Worm (Caenorhabditis elegans): Measurements from ENCODE around the gene frpr-1.

Gene frpr-1

ce11 chrX:8129543-8129942, at the start of gene frpr-1:
TSS of gene frpr-1 (minus strand) at chrX:8129643.
- TF ChIP-seq unc-62 (GFP tag; optimal IDR thresholded peaks at IDR 0.05): no peak

DNA sequence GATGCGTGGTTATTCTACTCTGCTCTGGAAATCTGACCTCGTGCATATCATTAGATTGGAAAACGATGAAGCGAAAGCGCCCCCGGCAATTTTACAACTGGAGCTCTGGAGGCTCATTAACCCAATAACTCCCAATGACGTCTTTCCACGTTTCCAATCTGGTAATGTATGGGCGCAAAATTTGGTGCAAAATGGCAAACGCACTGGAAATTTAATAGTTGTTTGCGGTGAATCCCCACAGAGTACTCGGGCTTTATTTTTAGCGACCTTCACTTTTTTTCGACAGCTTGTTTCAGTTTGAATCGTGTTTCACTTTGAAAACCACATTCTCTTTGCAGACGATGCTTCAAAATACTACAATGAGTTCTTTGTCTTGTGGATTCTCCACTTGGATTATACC, 44.2 kb upstream of the frpr-1 start, which contains the start of gene C17H11.1:
Gene C17H11.1, plus strand, starts transcription at position 301 of the 400 bp plus-strand sequence.
- no peak for TF ChIP-seq unc-62 (GFP tag; optimal IDR thresholded peaks at IDR 0.05)

DNA sequence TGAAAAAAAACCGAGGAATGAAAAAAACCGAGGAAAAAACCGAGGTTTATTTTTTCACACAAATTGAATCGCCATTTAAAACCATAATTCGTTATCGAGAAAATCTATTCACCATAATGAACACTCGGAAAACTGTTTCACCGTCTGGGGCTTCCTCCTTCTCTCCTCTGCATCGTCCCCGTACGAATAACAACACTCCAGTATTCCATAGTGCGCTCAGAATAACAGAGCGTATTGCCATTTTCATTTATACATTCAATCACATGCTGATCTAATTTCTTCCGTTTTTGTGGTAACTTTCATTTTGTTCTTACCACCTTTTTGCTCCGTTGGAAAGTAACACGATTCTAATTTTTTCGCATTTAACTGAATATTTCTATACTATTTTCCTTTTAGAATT, 40.1 kb upstream of the frpr-1 start, which contains the start of gene C17H11.2:
Gene C17H11.2, plus strand, starts transcription at position 397 of the 400 bp plus-strand sequence.
- TF ChIP-seq unc-62 (GFP tag; optimal IDR thresholded peaks at IDR 0.05): no peak

DNA sequence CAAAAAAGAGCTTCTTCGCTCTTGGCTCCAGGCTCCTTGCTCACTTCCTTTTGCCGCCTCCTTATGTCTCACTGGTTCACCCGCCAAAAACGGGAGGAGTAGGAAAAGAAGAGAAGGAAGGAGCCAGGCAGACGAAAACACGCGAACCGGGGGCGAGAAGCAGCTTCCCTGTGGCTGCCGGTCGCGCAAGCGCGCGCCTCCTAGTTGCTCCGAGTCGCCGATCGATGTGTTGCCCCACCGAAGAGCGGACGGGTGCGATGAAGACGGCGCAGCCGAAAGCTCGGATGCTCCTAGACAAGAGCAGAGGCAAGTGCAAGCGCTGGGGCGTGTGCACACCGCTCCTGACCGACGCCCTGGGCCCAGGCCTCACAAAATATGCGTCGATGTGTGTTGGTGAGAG, 34.1 kb upstream of the frpr-1 start:
- no peak for TF ChIP-seq unc-62 (GFP tag; optimal IDR thresholded peaks at IDR 0.05)

DNA sequence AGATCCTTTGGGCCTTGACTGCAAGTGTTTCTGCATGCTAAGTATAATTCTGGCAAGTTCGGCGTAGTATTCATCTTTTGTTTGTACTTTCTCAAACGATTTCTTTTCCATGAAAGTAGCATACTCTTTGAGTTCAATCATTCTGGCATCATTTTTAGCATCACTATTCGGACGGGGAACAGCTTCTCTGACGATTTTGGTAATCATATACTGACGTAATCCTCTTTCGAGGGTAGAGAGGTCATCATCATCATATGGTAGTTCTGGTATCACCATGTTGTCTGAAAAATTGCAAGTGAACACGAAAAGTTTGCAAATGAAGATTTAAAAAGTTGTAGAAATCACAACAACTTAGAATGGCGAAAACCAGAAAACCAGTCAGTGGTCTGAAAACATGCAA, 33.4 kb upstream of the frpr-1 start, which contains the start of gene F22F1.3:
Gene F22F1.3, minus strand, starts transcription at position 281 of the 400 bp plus-strand sequence.
- TF ChIP-seq unc-62 (GFP tag; optimal IDR thresholded peaks at IDR 0.05): no peak

ce11 chrX:8160016-8160415, 30.6 kb upstream of the frpr-1 start:
- TF ChIP-seq unc-62 (GFP tag; optimal IDR thresholded peaks at IDR 0.05): no peak

DNA sequence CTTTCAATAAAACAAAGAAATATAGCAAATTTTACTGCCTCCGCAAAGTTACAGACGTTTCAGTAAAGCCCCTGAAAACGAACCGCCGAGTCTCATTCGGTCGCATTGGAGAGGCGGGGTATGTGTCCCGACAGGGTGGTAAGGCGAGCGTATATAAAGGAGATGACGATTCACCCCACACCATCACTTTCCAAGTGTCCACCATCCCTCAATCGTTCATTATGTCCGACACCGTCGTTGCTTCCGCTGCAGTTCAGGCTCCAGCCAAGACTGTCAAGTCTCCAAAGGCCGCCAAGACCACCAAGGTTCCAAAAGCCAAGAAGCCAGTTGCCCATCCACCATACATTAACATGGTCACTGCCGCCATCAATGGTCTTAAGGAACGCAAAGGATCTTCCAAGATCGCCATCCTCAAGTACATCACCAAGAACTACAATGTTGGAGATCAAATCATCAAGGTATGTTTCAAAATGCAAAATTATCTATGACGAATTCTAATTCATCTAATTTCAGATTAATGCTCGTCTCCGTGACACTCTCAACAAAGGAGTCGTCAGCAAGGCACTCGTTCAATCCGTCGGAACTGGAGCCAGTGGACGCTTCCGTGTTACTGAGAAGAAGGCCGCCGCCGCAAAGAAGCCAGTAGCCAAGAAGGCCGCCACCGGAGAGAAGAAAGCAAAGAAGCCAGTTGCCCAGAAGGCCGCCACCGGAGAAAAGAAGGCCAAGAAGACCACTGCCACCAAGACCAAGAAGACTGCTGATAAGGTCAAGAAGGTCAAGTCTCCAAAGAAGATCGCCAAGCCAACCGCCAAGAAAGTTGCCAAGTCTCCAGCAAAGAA, 29.8 kb upstream of the frpr-1 start, which contains the start of gene hil-3:
Gene hil-3, plus strand, starts transcription at position 195 of the 839 bp plus-strand sequence.
- no peak for TF ChIP-seq unc-62 (GFP tag; optimal IDR thresholded peaks at IDR 0.05)

DNA sequence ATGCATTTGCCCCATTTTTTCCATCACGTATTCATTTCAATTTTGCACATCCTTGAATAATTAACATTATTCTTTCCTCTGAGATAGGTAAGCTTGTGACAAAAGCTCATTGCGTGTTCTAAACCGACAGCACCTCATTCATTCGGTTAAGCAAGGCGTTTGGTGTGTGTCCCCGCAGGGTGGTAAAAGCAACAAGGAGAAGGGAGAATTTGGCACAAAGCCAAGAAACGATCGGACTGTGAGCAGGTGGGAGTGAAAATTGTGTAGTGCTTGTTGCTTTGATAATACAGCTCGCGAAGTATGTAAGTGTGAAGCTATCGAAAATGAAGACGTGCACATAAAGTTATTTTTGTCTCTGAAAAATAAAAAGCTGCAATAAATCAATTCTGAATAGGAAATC, 27.7 kb upstream of the frpr-1 start:
- no peak for TF ChIP-seq unc-62 (GFP tag; optimal IDR thresholded peaks at IDR 0.05)

ce11 chrX:8156502-8156901, 27.1 kb upstream of the frpr-1 start:
- TF ChIP-seq unc-62 (GFP tag; optimal IDR thresholded peaks at IDR 0.05): no peak

- TF ChIP-seq unc-62 (GFP tag; optimal IDR thresholded peaks at IDR 0.05): no peak
Measured at ce11 chrX:8155969-8156368, 26.5 kb upstream of the frpr-1 start.

DNA sequence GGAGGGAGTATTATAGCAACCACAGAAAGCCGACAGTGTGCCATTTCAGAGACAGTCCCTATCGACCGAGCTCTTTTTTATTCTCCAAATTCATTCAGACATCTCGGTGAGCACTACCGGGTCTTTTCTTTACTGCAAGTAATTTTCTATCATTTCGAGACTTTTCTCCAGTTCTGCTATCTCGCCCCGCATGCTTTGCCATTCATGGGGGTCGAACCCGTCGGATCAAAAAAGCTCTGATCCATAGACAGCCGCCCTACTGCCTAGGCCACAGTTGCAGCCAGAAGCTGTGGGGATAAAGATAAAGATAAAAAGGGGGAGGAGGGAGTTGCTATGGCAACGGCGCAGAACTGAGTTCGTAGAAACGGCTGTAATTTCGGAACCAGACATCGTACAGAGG, 22.0 kb upstream of the frpr-1 start:
- TF ChIP-seq unc-62 (GFP tag; optimal IDR thresholded peaks at IDR 0.05): no peak

- TF ChIP-seq unc-62 (GFP tag; optimal IDR thresholded peaks at IDR 0.05): no peak
Measured at ce11 chrX:8150621-8151020, 21.2 kb upstream of the frpr-1 start, which contains the start of gene F22F1.2. TSS of gene F22F1.2 (minus strand) at chrX:8150721.

DNA sequence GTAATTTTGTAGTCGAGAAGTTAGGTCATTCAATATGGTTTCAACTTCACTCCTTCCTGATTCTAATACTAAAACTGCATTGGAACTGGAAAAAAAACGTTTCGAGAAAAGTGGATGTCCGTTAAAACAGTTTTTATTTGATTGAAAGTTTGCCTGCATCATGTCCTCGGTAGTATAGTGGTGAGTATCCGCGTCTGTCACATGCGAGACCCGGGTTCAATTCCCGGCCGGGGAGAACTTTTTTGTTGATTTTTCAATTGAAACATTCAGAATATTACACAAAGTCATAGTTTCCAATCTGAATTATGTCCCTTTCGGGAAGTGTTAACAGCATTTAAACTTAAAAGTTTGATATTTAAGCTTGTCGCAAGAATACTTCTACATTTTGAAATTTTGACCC, 19.6 kb upstream of the frpr-1 start:
- TF ChIP-seq unc-62 (GFP tag; optimal IDR thresholded peaks at IDR 0.05): no peak

- no peak for TF ChIP-seq unc-62 (GFP tag; optimal IDR thresholded peaks at IDR 0.05)
Measured at ce11 chrX:8147398-8147797, 18.0 kb upstream of the frpr-1 start, which contains the start of gene C02B8.1. TSS of gene C02B8.1 (plus strand) at chrX:8147698.

ce11 chrX:8139146-8139545, 9.7 kb upstream of the frpr-1 start, which contains the start of gene C02B8.3:
TSS of gene C02B8.3 (plus strand) at chrX:8139446.
- TF ChIP-seq unc-62 (GFP tag; optimal IDR thresholded peaks at IDR 0.05): no peak

DNA sequence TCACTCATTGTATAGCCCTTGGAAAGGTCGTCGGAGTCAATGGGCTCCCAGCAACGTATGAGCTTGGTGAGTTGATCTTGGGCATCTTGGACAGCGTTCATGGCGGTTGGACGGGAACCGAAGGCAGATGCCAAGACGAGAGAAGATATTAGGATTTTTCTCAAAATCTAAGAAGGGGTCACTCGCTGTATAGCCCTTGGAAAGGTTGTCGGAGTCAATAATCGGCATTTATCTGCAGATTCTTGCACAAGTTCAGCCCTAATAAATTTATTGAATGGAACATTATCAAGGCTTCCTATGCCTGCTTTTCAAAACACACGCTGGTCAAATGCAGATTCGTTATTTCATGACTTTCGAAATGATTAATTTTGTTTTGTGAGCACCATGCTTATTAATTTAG, 8.3 kb upstream of the frpr-1 start, which contains the start of gene C02B8.7:
Gene C02B8.7, minus strand, starts transcription at position 101 of the 400 bp plus-strand sequence.
- TF ChIP-seq unc-62 (GFP tag; optimal IDR thresholded peaks at IDR 0.05): no peak
